Worm (Caenorhabditis elegans) whole organism, late embryonic: Measurements from ENCODE around the gene C08B6.5.

ENCODE experiments used
- elt-4 ChIP-seq: sonication (generic microtip); optimal IDR thresholded peaks from 2 replicates; lab custom pipeline; 2016; ENCODE audit warnings: missing genetic modification characterization, missing compliant biosample characterization
- ets-4 ChIP-seq: sonication (generic microtip); optimal IDR thresholded peaks from 2 replicates; lab custom pipeline; 2016; ENCODE audit warnings: missing genetic modification characterization, missing compliant biosample characterization
- fax-1 ChIP-seq: sonication (generic microtip); optimal IDR thresholded peaks from 2 replicates; lab custom pipeline; 2016; ENCODE audit warnings: missing genotype, missing genetic modification characterization, missing compliant biosample characterization
- nfya-1 ChIP-seq: sonication (generic microtip); optimal IDR thresholded peaks from 2 replicates; lab custom pipeline; 2017; ENCODE audit warnings: missing genetic modification characterization, mild to moderate bottlenecking, missing compliant biosample characterization, antibody characterized with exemption, moderate library complexity
- pha-2 ChIP-seq: sonication (generic microtip); optimal IDR thresholded peaks from 2 replicates; lab custom pipeline; 2017; ENCODE audit warnings: mild to moderate bottlenecking, missing genetic modification characterization, missing compliant biosample characterization
- sox-4 ChIP-seq: sonication (generic microtip); optimal IDR thresholded peaks from 2 replicates; lab custom pipeline; 2017; ENCODE audit warnings: mild to moderate bottlenecking, missing genetic modification characterization, inconsistent platforms, missing compliant biosample characterization
- tbx-7 ChIP-seq: sonication (generic microtip); optimal IDR thresholded peaks from 2 replicates; lab custom pipeline; 2016; ENCODE audit warnings: missing genotype, missing genetic modification characterization, missing compliant biosample characterization

ce11 chrV:10114329-10114728, 3.2 kb upstream of the C08B6.5 start, which contains the start of gene cht-5:
- TF ChIP-seq pha-2, result no peak
- TF ChIP-seq elt-4, result no peak
- no peak for TF ChIP-seq ets-4 (tag; lab: Kevin White, UChicago)
- TF ChIP-seq sox-4 (tag; lab: Kevin White, UChicago), result no peak
- TF ChIP-seq fax-1 (tag; lab: Kevin White, UChicago), result no peak
- TF ChIP-seq tbx-7 (tag; lab: Kevin White, UChicago), result no peak
- no peak for TF ChIP-seq nfya-1 (tag; lab: Kevin White, UChicago)
